Worm (Caenorhabditis elegans): ENCODE results near the gene fut-2.

ce11 chrV:6524757-6525156 lies 50.9 kb downstream of the fut-2 start, which contains the start of gene acs-1:
- no peak for TF ChIP-seq mep-1 (tag; optimal IDR thresholded peaks at IDR 0.05)
- TF ChIP-seq unc-62 (GFP tag; optimal IDR thresholded peaks at IDR 0.05) = no peak
- TF ChIP-seq elt-3 (tag; optimal IDR thresholded peaks at IDR 0.05) = no peak
- no peak for TF ChIP-seq blmp-1 (tag; optimal IDR thresholded peaks at IDR 0.05)
